Fruit fly (Drosophila melanogaster) Kc167 (cell line): Measurements from ENCODE around the gene CG18766.

Source experiments
- Myc ChIP-seq: fragments of >200 bp; optimal IDR thresholded peaks from 2 replicates; lab custom pipeline; 2017; ENCODE audit warnings: missing external identifiers
- Sin3A ChIP-seq: fragments of >200 bp; optimal IDR thresholded peaks from 2 replicates; lab custom pipeline; 2018; ENCODE audit warnings: missing external identifiers
- h ChIP-seq: fragments of >200 bp; optimal IDR thresholded peaks from 3 replicates; lab custom pipeline; 2018; ENCODE audit warnings: missing external identifiers
- insv ChIP-seq: fragments of >200 bp; optimal IDR thresholded peaks from 3 replicates; lab custom pipeline; 2018; ENCODE audit warnings: missing external identifiers
- psq ChIP-seq: fragments of >200 bp; optimal IDR thresholded peaks from 2 replicates; lab custom pipeline; 2017; ENCODE audit warnings: missing external identifiers
- ttk ChIP-seq: sonication (Bioruptor generic); optimal IDR thresholded peaks from 2 replicates; lab custom pipeline; 2017; ENCODE audit warnings: missing external identifiers

CG18766 gene

dm6 chr3R:27281022-27281810 lies 36.2 kb upstream of the CG18766 start:
- no peak for TF ChIP-seq h (lab: Kevin White, UChicago)
- no peak for TF ChIP-seq ttk
- no peak for TF ChIP-seq Sin3A (lab: Kevin White, UChicago)
- TF ChIP-seq insv = no peak

dm6 chr3R:27279478-27279877 lies 34.4 kb upstream of the CG18766 start:
- TF ChIP-seq psq (lab: Kevin White, UChicago) (no peak), ttk (peak; percentile 97), Sin3A (lab: Kevin White, UChicago) (no peak), h (lab: Kevin White, UChicago) (no peak)

DNA sequence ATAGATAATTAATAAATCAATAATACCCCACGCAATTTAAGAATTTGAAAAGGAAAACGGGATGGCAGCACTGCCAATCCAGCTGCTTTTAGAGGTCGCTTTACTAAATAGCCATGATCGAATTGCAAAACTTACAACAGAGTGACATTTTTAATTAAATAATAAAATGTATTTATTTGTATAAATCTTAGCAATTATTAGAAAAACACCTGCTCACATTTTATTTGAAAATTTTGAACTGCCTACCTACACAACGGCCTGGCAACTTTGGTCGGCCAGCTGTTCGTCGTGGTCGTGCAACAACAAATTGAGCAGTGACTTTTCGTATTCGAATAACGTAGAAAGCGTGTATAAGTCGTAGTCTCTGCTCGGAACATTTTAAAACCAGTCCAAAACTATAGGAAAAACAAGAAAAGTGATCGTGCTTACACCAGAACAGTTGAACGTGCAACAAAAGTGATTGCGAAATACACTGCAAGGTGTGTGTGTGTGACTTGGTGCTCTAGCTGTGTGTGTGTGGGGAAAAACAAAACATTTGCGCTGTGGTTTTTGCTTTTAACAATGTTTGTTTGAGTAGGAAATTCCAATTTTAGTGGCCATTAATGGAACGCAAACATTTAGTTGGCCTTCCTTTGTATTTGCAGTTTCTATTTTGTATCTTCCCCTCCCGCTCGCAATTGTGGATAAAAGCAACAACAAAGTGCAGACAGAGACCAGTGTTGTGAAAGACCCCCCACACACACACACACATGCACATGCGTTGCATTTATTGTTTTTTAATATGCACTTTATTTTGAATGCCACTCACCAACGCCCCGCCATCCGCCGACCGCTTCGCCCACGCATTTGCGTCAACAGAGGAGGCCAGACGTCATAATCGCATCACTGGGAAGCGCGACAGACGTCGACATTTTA lies 29.7 kb upstream of the CG18766 start, which contains the start of gene CG5938:
TSS of gene CG5938 (plus strand) at position 262 of the 915 bp plus-strand sequence.
- TF ChIP-seq h (lab: Kevin White, UChicago) (no peak), Myc (no peak), ttk (no peak), Sin3A (lab: Kevin White, UChicago) (no peak), psq (lab: Kevin White, UChicago) (no peak), insv (no peak)

- TF ChIP-seq psq (lab: Kevin White, UChicago) (no peak), h (lab: Kevin White, UChicago) (no peak), insv (no peak), Sin3A (lab: Kevin White, UChicago) (no peak), Myc (no peak), ttk (no peak)
Observed at dm6 chr3R:27273118-27274062, 28.3 kb upstream of the CG18766 start, which contains the start of gene CG5934. Gene CG5934 (plus strand): TSS chr3R:27273705.

DNA sequence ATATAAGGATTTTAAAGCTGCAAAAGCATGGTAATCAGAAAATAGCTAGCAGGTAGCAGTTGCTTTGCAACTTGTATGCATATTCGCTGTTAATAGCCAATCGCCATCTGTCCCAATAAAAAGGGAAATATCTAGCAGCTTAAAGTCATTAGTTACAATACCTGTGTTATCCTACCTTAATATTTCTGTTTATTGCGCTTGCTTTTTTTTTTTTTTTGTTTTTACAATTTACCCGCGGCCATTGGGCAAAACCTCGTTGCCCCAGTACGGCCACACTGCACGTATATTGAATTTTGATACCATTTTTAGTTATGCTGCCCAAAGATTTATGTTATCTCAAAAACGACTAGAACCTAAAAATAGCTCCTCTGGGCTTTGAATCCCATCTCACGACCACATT lies 27.2 kb upstream of the CG18766 start:
- no peak for TF ChIP-seq Myc
- TF ChIP-seq psq (lab: Kevin White, UChicago) = no peak

DNA sequence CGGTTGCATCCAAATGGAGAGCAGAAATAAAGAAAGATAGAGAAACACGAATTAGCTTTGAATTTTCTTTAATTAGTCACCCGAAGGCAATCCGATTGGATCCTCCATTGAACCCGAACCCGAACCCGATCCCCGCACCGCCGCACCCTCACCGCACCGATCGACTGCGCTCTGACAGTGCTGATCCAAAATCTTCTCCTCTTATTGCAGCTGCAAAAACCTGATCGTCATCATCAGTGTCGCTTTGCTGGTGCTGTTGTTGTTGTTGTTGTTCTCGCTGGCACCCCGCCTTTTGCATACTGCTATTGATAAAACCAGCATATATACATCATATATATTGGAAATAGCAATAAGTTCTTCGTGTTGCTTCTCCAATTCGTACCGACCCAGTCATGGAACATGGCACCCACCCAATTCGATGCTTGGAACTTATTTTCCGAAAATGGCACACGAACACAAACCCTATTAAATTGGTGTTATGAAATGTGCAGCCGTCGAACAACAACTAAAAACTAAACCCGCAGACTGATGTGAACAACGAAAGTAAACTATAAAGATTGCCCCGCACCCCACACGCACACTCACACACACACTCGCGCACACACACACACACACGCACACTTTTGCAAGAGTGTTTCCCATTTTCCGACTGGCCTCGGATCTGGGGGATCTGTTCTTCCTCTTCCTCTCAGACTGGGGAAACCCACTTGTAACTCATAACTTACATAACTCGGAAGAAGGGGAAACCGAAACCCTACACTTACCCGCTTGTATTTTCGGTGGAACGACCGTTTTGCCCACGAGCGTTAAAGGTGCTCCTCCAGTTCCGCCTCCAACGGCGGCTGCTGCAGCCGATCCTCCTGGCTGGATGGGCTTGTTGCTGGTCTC lies 25.6 kb upstream of the CG18766 start:
- TF ChIP-seq Myc (no peak), Sin3A (lab: Kevin White, UChicago) (no peak), h (lab: Kevin White, UChicago) (no peak), insv (no peak), psq (lab: Kevin White, UChicago) (no peak), ttk (peak; percentile 94)

- TF ChIP-seq psq (lab: Kevin White, UChicago) (no peak), Sin3A (lab: Kevin White, UChicago) (no peak), Myc (no peak), ttk (no peak), insv (no peak), h (lab: Kevin White, UChicago) (no peak)
Observed at dm6 chr3R:27265330-27265729, 20.3 kb upstream of the CG18766 start, which contains the start of the genes CG14262 and CG14260. Gene CG14262 (minus strand): TSS chr3R:27265430. Gene CG14260 (plus strand): TSS chr3R:27265457.

DNA sequence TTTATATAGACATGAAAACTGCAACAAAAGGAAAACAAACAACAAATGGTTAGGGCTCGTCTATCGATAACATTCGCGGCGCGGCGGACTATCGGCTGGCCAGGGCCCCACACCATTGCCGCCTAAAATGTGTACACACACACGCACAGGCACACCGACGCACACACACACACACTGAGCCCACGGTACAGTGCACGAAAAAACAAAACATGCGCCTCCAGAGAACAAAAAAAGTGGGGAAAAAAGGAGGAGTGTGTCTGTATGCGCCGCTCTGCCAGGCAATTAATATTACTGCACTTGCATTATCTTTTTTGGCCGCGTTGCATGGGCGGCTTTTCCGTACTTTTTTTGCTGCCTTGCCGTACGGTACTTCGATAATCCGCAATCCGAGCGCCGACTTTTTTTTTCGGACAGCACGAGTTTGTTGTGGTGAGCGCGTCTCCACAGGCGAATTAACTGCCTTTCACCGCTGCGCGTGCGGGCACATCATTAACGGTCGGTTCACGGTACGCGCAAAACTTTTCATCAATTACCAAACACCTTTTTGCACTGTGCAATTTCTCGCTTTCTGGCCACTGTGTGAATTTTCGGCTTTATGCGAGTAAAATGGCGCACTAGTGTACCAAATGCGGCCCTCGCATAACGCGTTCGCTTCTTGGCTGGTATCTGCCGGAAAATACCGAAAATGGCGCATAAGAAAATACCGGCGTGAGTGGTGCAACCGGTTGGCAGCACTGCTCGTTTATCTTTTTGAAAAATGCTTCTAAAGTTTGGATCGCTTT lies 18.6 kb upstream of the CG18766 start, which contains the start of gene woc:
TSS of gene woc (minus strand) at position 622 of the 782 bp plus-strand sequence.
- TF ChIP-seq insv (no peak), ttk (no peak), Sin3A (lab: Kevin White, UChicago) (no peak), psq (lab: Kevin White, UChicago) (no peak), h (lab: Kevin White, UChicago) (no peak), Myc (no peak)

DNA sequence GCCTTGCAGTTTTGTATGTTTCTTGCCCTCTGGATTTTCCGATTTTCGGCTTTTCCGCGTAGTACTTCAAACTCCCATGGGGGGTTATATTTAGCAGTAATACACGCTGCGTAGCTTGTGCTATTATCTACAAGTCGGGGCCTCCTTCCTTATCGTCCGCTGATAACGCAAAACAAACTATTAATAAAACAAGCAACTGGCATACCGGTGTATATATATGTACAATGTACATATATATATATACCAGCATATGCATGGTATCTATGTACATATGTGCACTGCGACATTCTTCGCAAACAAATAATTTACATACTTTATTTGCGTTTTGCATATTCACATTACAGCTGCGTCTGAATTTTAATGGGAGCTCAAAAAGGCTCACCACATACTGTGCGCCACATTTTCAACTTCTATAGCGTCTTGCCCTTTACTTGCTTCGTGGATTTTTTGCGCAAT lies 8.9 kb upstream of the CG18766 start:
- no peak for TF ChIP-seq h (lab: Kevin White, UChicago)
